Worm (Caenorhabditis elegans): ENCODE measurements around the gene C53D6.6.

C53D6.6 gene

ce11 chrIV:9074244-9074723 lies 41.8 kb upstream of the C53D6.6 start, which contains the start of gene mppb-1 (continued):
- TF ChIP-seq efl-3 (GFP tag; optimal IDR thresholded peaks at IDR 0.05), result peak; percentile 30
- TF ChIP-seq ama-1 (optimal IDR thresholded peaks at IDR 0.05), result peak; percentile 15
- TF ChIP-seq ztf-11 (tag; optimal IDR thresholded peaks at IDR 0.05), result peak in 1 of 2 experiments; percentile 94
- peak; percentile 80 for TF ChIP-seq lin-13 (GFP tag; optimal IDR thresholded peaks at IDR 0.05)
- peak; percentile 92 for TF ChIP-seq dsc-1 (tag; optimal IDR thresholded peaks at IDR 0.05)
- TF ChIP-seq ceh-90 (tag; optimal IDR thresholded peaks at IDR 0.05), result peak; percentile 94
- TF ChIP-seq pag-3 (tag; optimal IDR thresholded peaks at IDR 0.05; ENCODE audit: borderline replicate concordance, insufficient read depth), result no peak
- peak; percentile 94 to 97 (median 96) for TF ChIP-seq dpl-1 (GFP tag; optimal IDR thresholded peaks at IDR 0.05)
- peak; percentile 97 to 98 for TF ChIP-seq lin-35 (GFP tag; optimal IDR thresholded peaks at IDR 0.05)
- peak; percentile 81 for TF ChIP-seq isw-1 (GFP tag; IDR thresholded peaks at IDR 0.05)
- TF ChIP-seq rnt-1 (tag; optimal IDR thresholded peaks at IDR 0.05), result peak; percentile 100
- TF ChIP-seq F16B12.6 (tag; optimal IDR thresholded peaks at IDR 0.05), result peak; percentile 57
- peak; percentile 76 for TF ChIP-seq jun-1 (tag; optimal IDR thresholded peaks at IDR 0.05)
- TF ChIP-seq pax-3 (tag; optimal IDR thresholded peaks at IDR 0.05), result peak; percentile 93
- peak; percentile 32 for TF ChIP-seq C34B4.2 (tag; optimal IDR thresholded peaks at IDR 0.05)
- TF ChIP-seq fkh-10 (GFP tag; optimal IDR thresholded peaks at IDR 0.05), result peak; percentile 41
- peak; percentile 70 for TF ChIP-seq ceh-88 (GFP tag; IDR thresholded peaks at IDR 0.05)
- TF ChIP-seq efl-1 (optimal IDR thresholded peaks at IDR 0.05), result peak; percentile 85 to 97
- TF ChIP-seq efl-1 (GFP tag; optimal IDR thresholded peaks at IDR 0.05 in 1 of 2), result peak; percentile 96 to 99
- peak; percentile 65 for TF ChIP-seq snpc-4 (tag; optimal IDR thresholded peaks at IDR 0.05)
- peak; percentile 81 for TF ChIP-seq unc-86 (tag; optimal IDR thresholded peaks at IDR 0.05)
- no peak for TF ChIP-seq hpl-2 (GFP tag; optimal IDR thresholded peaks at IDR 0.05)
- TF ChIP-seq pqm-1 (tag; optimal IDR thresholded peaks at IDR 0.05), result no peak
- no peak for TF ChIP-seq nhr-28 (tag; optimal IDR thresholded peaks at IDR 0.05)
- peak; percentile 82 for TF ChIP-seq ceh-63 (GFP tag; optimal IDR thresholded peaks at IDR 0.05)
- TF ChIP-seq nhr-85 (tag), result peak; percentile 96
- TF ChIP-seq nhr-19 (GFP tag; conservative IDR thresholded peaks at IDR 0.05), result peak; percentile 85
- TF ChIP-seq ceh-82 (tag; optimal IDR thresholded peaks at IDR 0.05), result peak; percentile 73 to 79 (median 76)
- peak; percentile 81 for TF ChIP-seq C16A3.4 (tag; optimal IDR thresholded peaks at IDR 0.05)
- no peak for TF ChIP-seq nhr-11 (tag; optimal IDR thresholded peaks at IDR 0.05)
- TF ChIP-seq sox-4 (tag; optimal IDR thresholded peaks at IDR 0.05), result peak; percentile 85
- no peak for TF ChIP-seq nhr-76 (tag; optimal IDR thresholded peaks at IDR 0.05)
- peak; percentile 79 to 88 for TF ChIP-seq lsy-2 (tag; optimal IDR thresholded peaks at IDR 0.05)

ce11 chrIV:9070188-9070587 lies 37.7 kb upstream of the C53D6.6 start:
- TF ChIP-seq elt-2 (tag; optimal IDR thresholded peaks at IDR 0.05), result peak; percentile 79
- TF ChIP-seq nhr-11 (tag; optimal IDR thresholded peaks at IDR 0.05), result no peak

DNA sequence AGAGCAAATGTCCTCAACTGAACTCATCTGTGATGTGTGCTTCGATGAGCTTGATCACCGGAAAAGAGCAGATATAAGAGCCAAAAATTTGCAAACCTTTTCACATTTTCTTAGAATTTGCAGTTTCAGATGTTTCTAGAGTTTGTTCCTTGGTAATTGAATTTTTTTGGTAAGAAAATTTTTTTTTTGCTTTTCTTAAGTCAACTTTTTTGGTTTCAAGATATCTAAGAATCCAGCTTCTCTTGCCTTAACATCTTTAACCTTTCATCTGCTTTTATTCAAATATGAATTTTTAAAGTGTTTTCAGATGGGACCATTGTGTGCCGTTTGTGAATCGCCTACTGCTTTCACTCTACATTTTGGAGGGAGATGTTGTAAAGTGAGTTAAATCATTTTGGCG lies 37.2 kb upstream of the C53D6.6 start, which contains the start of gene nhr-11:
TSS of gene nhr-11 (plus strand) at position 301 of the 400 bp plus-strand sequence.
- TF ChIP-seq fkh-8 (tag; optimal IDR thresholded peaks at IDR 0.05) (peak; percentile 45), nhr-20 (tag; optimal IDR thresholded peaks at IDR 0.05) (no peak), ceh-82 (tag; optimal IDR thresholded peaks at IDR 0.05) (no peak), unc-30 (tag; optimal IDR thresholded peaks at IDR 0.05) (no peak), swsn-7 (tag; optimal IDR thresholded peaks at IDR 0.05) (no peak)

DNA sequence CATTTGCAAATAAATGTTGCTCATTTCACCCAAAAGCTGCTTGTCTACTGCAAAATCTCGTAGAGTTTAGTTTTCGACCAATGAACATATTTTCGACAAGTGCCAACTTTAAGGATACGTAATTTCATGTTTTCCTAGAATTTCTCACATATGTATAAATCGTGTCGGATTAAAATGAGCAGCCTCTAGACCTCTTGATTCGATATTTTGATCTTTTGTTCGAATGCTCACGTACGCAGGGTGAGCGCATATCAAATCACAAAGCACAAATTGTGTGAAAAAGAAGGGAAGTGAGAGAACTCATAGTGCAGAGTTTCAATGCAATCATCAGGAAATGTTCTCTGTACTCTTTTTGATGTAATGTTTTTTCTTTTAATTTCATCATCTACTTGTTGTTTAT lies 31.1 kb upstream of the C53D6.6 start:
- TF ChIP-seq rnt-1 (tag; optimal IDR thresholded peaks at IDR 0.05) (no peak), fkh-4 (tag; optimal IDR thresholded peaks at IDR 0.05; ENCODE audit: borderline replicate concordance) (no peak), lir-3 (tag; optimal IDR thresholded peaks at IDR 0.05; ENCODE audit: poor library complexity) (no peak), egl-27 (tag; optimal IDR thresholded peaks at IDR 0.05) (no peak), lin-39 (tag; optimal IDR thresholded peaks at IDR 0.05) (no peak), hlh-17 (GFP tag; optimal IDR thresholded peaks at IDR 0.05; ENCODE audit: borderline replicate concordance) (no peak), zag-1 (tag; optimal IDR thresholded peaks at IDR 0.05) (no peak), ceh-90 (tag; optimal IDR thresholded peaks at IDR 0.05) (no peak), ceh-88 (GFP tag; IDR thresholded peaks at IDR 0.05) (no peak), nhr-71 (tag; optimal IDR thresholded peaks at IDR 0.05) (peak; percentile 90), unc-62 (GFP tag; optimal IDR thresholded peaks at IDR 0.05) (no peak), egl-13 (tag; optimal IDR thresholded peaks at IDR 0.05) (peak; percentile 53), nhr-47 (tag; optimal IDR thresholded peaks at IDR 0.05) (peak; percentile 73), lin-14 (GFP tag; optimal IDR thresholded peaks at IDR 0.05) (peak; percentile 50), efl-3 (GFP tag; optimal IDR thresholded peaks at IDR 0.05) (no peak)

Data from whole organism, L1 larva.